Fruit fly (Drosophila melanogaster): ENCODE data around the gene CG7953.

DNA sequence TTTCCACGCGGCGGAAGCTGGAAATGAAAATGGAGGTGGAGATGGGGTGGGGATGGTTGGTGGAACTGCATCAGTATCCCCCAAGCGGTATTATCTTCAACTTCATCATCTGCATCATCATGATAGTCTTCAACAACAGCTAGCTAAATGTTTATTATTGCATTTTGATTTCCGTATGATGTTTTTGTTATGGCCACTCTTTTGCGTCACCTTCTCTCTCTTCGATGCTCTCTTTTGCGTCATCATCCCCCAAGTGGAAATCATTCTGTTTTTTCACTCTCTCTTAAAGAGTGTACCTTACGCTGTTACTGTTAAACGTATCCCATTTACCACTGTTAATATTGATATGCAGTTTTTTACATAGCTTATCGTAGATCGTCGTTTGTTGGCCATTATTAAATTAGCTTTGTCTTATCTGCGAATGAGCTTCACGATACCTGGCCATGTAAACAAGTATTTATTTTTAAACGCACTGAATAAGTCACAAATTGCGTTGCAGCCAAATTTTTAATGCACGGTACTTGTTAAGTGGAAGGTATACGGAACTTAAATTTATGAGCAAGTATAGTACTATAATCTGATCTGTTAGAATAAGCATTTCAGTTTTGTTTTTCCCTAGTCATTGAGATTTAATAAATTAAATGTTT lies 30.3 kb downstream of the CG7953 start:
- TF ChIP-seq Crg-1 (GFP tag; optimal IDR thresholded peaks at IDR 0.05) (no peak), toe (GFP tag; optimal IDR thresholded peaks at IDR 0.05) (no peak), CG12768 (GFP tag; optimal IDR thresholded peaks at IDR 0.05) (peak; percentile 16), kay (GFP tag; ENCODE audit: borderline replicate concordance) (peak; percentile 89), CG5204 (GFP tag; optimal IDR thresholded peaks at IDR 0.05) (no peak), CG7101 (tag; optimal IDR thresholded peaks at IDR 0.05) (no peak), CG7045 (GFP tag; optimal IDR thresholded peaks at IDR 0.05) (no peak), CG11617 (GFP tag; optimal IDR thresholded peaks at IDR 0.05) (no peak), cnc (optimal IDR thresholded peaks at IDR 0.05) (no peak), Clk (GFP tag; optimal IDR thresholded peaks at IDR 0.05) (no peak), Hr96 (GFP tag; optimal IDR thresholded peaks at IDR 0.05) (no peak), Mnt (GFP tag; optimal IDR thresholded peaks at IDR 0.05) (no peak)
